Fruit fly (Drosophila melanogaster) whole organism: ENCODE results near the gene Hel89B.

ENCODE experiments used
- Dll ChIP-seq: fragments of >200 bp; optimal IDR thresholded peaks from 2 replicates; lab custom pipeline; 2017
- pan ChIP-seq: fragments of >200 bp; optimal IDR thresholded peaks from 2 replicates; lab custom pipeline; 2017
- psq ChIP-seq: fragments of >200 bp; optimal IDR thresholded peaks from 2 replicates; lab custom pipeline; 2017
- usp ChIP-seq: fragments of >200 bp; optimal IDR thresholded peaks from 2 replicates; lab custom pipeline; 2017; ENCODE audit warnings: missing biosample characterization, missing genetic modification characterization, mixed read lengths

dm6 chr3R:16028651-16029050 is 55.6 kb downstream of the Hel89B start:
- TF ChIP-seq psq (lab: Kevin White, UChicago) (no peak), pan (lab: Kevin White, UChicago) (no peak), usp (GFP tag; lab: Kevin White, UChicago) (no peak), Dll (lab: Kevin White, UChicago) (no peak)
